Worm (Caenorhabditis elegans) whole organism, young adult: ENCODE measurements around the gene hrde-2.
A peak's percentile ranks its signal among the peaks of the same experiment; 100 is the strongest.

Experiments
- B0035.1 ChIP-seq: sonication (generic microtip); optimal IDR thresholded peaks from 2 replicates; lab custom pipeline; 2016; ENCODE audit warnings: missing genetic modification characterization, mild to moderate bottlenecking, missing compliant biosample characterization, missing genotype, missing genetic modification reagents
- B0336.3 ChIP-seq: fragments of 200-800 bp; sonication (Bioruptor generic); IDR thresholded peaks from 2 replicates; pipeline ENCODE4 v1.3.6; 2022; ENCODE audit warnings: missing genetic modification characterization, missing compliant biosample characterization
- C06A6.2 ChIP-seq: fragments of 200-800 bp; sonication (Bioruptor generic); conservative IDR thresholded peaks from 2 replicates; pipeline ENCODE4 v1.3.6; 2022; ENCODE audit warnings: missing genetic modification characterization, missing compliant biosample characterization
- D2030.7 ChIP-seq: fragments of 200-800 bp; sonication (Bioruptor generic); IDR thresholded peaks from 2 replicates; pipeline ENCODE4 v1.3.6; 2022; ENCODE audit warnings: missing genetic modification reagents, missing genetic modification characterization, missing compliant biosample characterization
- F22D6.2 ChIP-seq: sonication (generic microtip); optimal IDR thresholded peaks from 2 replicates; lab custom pipeline; 2016; ENCODE audit warnings: mild to moderate bottlenecking, missing genetic modification characterization, missing compliant biosample characterization
- F23B12.7 ChIP-seq: sonication (generic microtip); optimal IDR thresholded peaks from 2 replicates; lab custom pipeline; 2017; ENCODE audit warnings: missing genetic modification characterization, mild to moderate bottlenecking, missing compliant biosample characterization, antibody characterized with exemption, moderate library complexity; ENCODE audit not compliant: insufficient read depth
- F39B2.1 ChIP-seq: fragments of 200-800 bp; sonication (Bioruptor generic); IDR thresholded peaks from 2 replicates; pipeline ENCODE4 v1.3.6; 2022; ENCODE audit warnings: missing genetic modification reagents, missing genetic modification characterization, missing compliant biosample characterization
- F57A8.1 ChIP-seq: fragments of 200-800 bp; sonication (Bioruptor generic); optimal IDR thresholded peaks from 2 replicates; lab custom pipeline; 2018; ENCODE audit warnings: mild to moderate bottlenecking, missing genetic modification characterization, moderate library complexity, missing compliant biosample characterization
- F57C9.4 ChIP-seq: sonication (generic microtip); optimal IDR thresholded peaks from 2 replicates; lab custom pipeline; 2017; ENCODE audit warnings: mild to moderate bottlenecking, missing genetic modification characterization, missing compliant biosample characterization
- T07F8.4 ChIP-seq: sonication (generic microtip); optimal IDR thresholded peaks from 2 replicates; lab custom pipeline; 2016; ENCODE audit warnings: mild to moderate bottlenecking, missing genetic modification characterization, moderate library complexity, missing compliant biosample characterization
- Y79H2A.3 ChIP-seq: fragments of 200-800 bp; sonication (Bioruptor generic); conservative IDR thresholded peaks from 2 replicates; pipeline ENCODE4 v1.3.6; 2022; ENCODE audit warnings: missing genetic modification reagents, missing genetic modification characterization, missing compliant biosample characterization
- Y95B8A.8 ChIP-seq: fragments of 200-800 bp; sonication (Bioruptor generic); IDR thresholded peaks from 2 replicates; pipeline ENCODE4 v1.3.6; 2022; ENCODE audit warnings: missing genetic modification reagents, missing genetic modification characterization, missing compliant biosample characterization
- aptf-2 ChIP-seq: fragments of 200-800 bp; sonication (Bioruptor generic); conservative IDR thresholded peaks from 2 replicates; pipeline ENCODE4 v1.3.6; 2022; ENCODE audit warnings: missing genetic modification reagents, missing genetic modification characterization, missing compliant biosample characterization
- athp-1 ChIP-seq: sonication (generic microtip); optimal IDR thresholded peaks from 2 replicates; lab custom pipeline; 2017; ENCODE audit warnings: mild to moderate bottlenecking, missing genetic modification characterization, missing compliant biosample characterization
- attf-3 ChIP-seq: fragments of 200-800 bp; sonication (Bioruptor generic); conservative IDR thresholded peaks from 2 replicates; pipeline ENCODE4 v1.3.6; 2022; ENCODE audit warnings: missing genetic modification reagents, missing genetic modification characterization, missing compliant biosample characterization
- attf-6 ChIP-seq: fragments of 200-800 bp; sonication (Bioruptor generic); IDR thresholded peaks from 2 replicates; pipeline ENCODE4 v1.3.6; 2022; ENCODE audit warnings: missing genetic modification reagents, missing genetic modification characterization, missing compliant biosample characterization
- bed-1 ChIP-seq: fragments of 200-800 bp; sonication (Bioruptor generic); IDR thresholded peaks from 2 replicates; pipeline ENCODE4 v1.3.6; 2022; ENCODE audit warnings: missing genetic modification reagents, missing genetic modification characterization, missing compliant biosample characterization
- cebp-1 ChIP-seq, 2 experiments: fragments of 200-800 bp in 1 of 2; sonication (Bioruptor generic) in 1 of 2; sonication (generic microtip) in 1 of 2; IDR thresholded peaks in 1 of 2; optimal IDR thresholded peaks in 1 of 2; 2 replicates each; pipeline versions ENCODE4 v1.3.6 to Lab custom; 2017 to 2022; ENCODE audit warnings: missing compliant biosample characterization in 2 of 2, missing genetic modification characterization in 2 of 2, mild to moderate bottlenecking in 1 of 2, missing genetic modification reagents in 1 of 2, moderate library complexity in 1 of 2
- ceh-100 ChIP-seq: fragments of 200-800 bp; sonication (Bioruptor generic); IDR thresholded peaks from 2 replicates; pipeline ENCODE4 v1.3.6; 2022; ENCODE audit warnings: missing genetic modification reagents, missing genetic modification characterization, missing compliant biosample characterization
- chd-7 ChIP-seq: sonication (generic microtip); optimal IDR thresholded peaks from 2 replicates; lab custom pipeline; 2016; ENCODE audit warnings: mild to moderate bottlenecking, missing genetic modification characterization, moderate library complexity, missing compliant biosample characterization
- dox-1 ChIP-seq: fragments of 200-800 bp; sonication (Bioruptor generic); IDR thresholded peaks from 2 replicates; pipeline ENCODE4 v1.3.6; 2022; ENCODE audit warnings: missing genetic modification reagents, missing genetic modification characterization, missing compliant biosample characterization
- dpff-1 ChIP-seq: sonication (generic microtip); optimal IDR thresholded peaks from 2 replicates; lab custom pipeline; 2017; ENCODE audit warnings: mild to moderate bottlenecking, missing genetic modification characterization, missing compliant biosample characterization
- efl-1 ChIP-seq: fragments of 150-350 bp; optimal IDR thresholded peaks from 2 replicates; lab custom pipeline; 2014; ENCODE audit warnings: missing biosample characterization, missing genetic modification reagents, missing genetic modification characterization
- egrh-3 ChIP-seq: fragments of 200-800 bp; sonication (Bioruptor generic); IDR thresholded peaks from 2 replicates; pipeline ENCODE4 v1.3.6; 2022; ENCODE audit warnings: missing genetic modification reagents, missing genetic modification characterization, missing compliant biosample characterization
- ets-4 ChIP-seq: fragments of 200-800 bp; sonication (Bioruptor generic); optimal IDR thresholded peaks from 2 replicates; lab custom pipeline; 2018; ENCODE audit warnings: mild to moderate bottlenecking, missing genetic modification characterization, missing compliant biosample characterization
- fkh-3 ChIP-seq: sonication (generic microtip); optimal IDR thresholded peaks from 2 replicates; lab custom pipeline; 2016; ENCODE audit warnings: mild to moderate bottlenecking, missing genetic modification characterization, missing compliant biosample characterization
- him-1 ChIP-seq: sonication (generic microtip); optimal IDR thresholded peaks from 2 replicates; lab custom pipeline; 2016; ENCODE audit warnings: missing genotype, missing genetic modification reagents, missing genetic modification characterization, missing compliant biosample characterization
- hrde-1 ChIP-seq: sonication (generic microtip); optimal IDR thresholded peaks from 2 replicates; lab custom pipeline; 2016; ENCODE audit warnings: missing genetic modification characterization, mild to moderate bottlenecking, missing compliant biosample characterization, moderate library complexity, missing genotype, missing genetic modification reagents, borderline replicate concordance
- hsf-1 ChIP-seq: fragments of 200-800 bp; sonication (Bioruptor generic); IDR thresholded peaks from 2 replicates; pipeline ENCODE4 v1.3.6; 2022; ENCODE audit warnings: missing genetic modification reagents, missing genetic modification characterization, missing compliant biosample characterization
- lin-54 ChIP-seq: fragments of 200-800 bp; sonication (Bioruptor generic); optimal IDR thresholded peaks from 2 replicates; lab custom pipeline; 2018; ENCODE audit warnings: mild to moderate bottlenecking, missing genetic modification characterization, missing compliant biosample characterization
- lir-1 ChIP-seq: fragments of 200-800 bp; sonication (Bioruptor generic); conservative IDR thresholded peaks from 2 replicates; pipeline ENCODE4 v1.3.6; 2022; ENCODE audit warnings: missing genetic modification reagents, missing genetic modification characterization, missing compliant biosample characterization
- madf-10 ChIP-seq: sonication (generic microtip); optimal IDR thresholded peaks from 2 replicates; lab custom pipeline; 2016; ENCODE audit warnings: mild to moderate bottlenecking, missing genetic modification characterization, missing compliant biosample characterization
- madf-3 ChIP-seq: fragments of 200-800 bp; sonication (Bioruptor generic); IDR thresholded peaks from 2 replicates; pipeline ENCODE4 v1.3.6; 2022; ENCODE audit warnings: missing genetic modification reagents, missing genetic modification characterization, missing compliant biosample characterization
- madf-6 ChIP-seq: fragments of 200-800 bp; sonication (Bioruptor generic); IDR thresholded peaks from 2 replicates; pipeline ENCODE4 v1.3.6; 2022; ENCODE audit warnings: missing genetic modification reagents, missing genetic modification characterization, missing compliant biosample characterization
- mes-4 ChIP-seq: sonication (generic microtip); optimal IDR thresholded peaks from 2 replicates; lab custom pipeline; 2016; ENCODE audit warnings: missing genotype, missing genetic modification characterization, missing compliant biosample characterization
- nfya-2 ChIP-seq: fragments of 200-800 bp; sonication (Bioruptor generic); IDR thresholded peaks from 2 replicates; pipeline ENCODE4 v1.3.6; 2022; ENCODE audit warnings: missing genetic modification reagents, missing genetic modification characterization, missing compliant biosample characterization
- nfyb-1 ChIP-seq: fragments of 200-800 bp; sonication (Bioruptor generic); IDR thresholded peaks from 2 replicates; pipeline ENCODE4 v1.3.6; 2022; ENCODE audit warnings: missing genetic modification reagents, missing genetic modification characterization, missing compliant biosample characterization
- nhr-27 ChIP-seq: fragments of 200-800 bp; sonication (Bioruptor generic); optimal IDR thresholded peaks from 2 replicates; lab custom pipeline; 2018; ENCODE audit warnings: mild to moderate bottlenecking, missing genetic modification characterization, moderate library complexity, missing compliant biosample characterization
- nhr-80 ChIP-seq: sonication (generic microtip); optimal IDR thresholded peaks from 2 replicates; lab custom pipeline; 2016; ENCODE audit warnings: missing genetic modification characterization, missing compliant biosample characterization
- pha-4 ChIP-seq: fragments of 150-350 bp; sonication (generic microtip); optimal IDR thresholded peaks from 2 replicates; lab custom pipeline; 2014; ENCODE audit warnings: missing biosample characterization, missing genetic modification reagents, missing genetic modification characterization
- rec-8 ChIP-seq, 2 experiments: sonication (generic microtip); optimal IDR thresholded peaks; 2 replicates each; lab custom pipeline; 2016; ENCODE audit warnings: mild to moderate bottlenecking in 2 of 2, missing genetic modification characterization in 2 of 2, missing genetic modification reagents in 2 of 2, missing genotype in 2 of 2, missing biosample characterization in 1 of 2, missing compliant biosample characterization in 1 of 2, moderate library complexity in 1 of 2
- sdz-38 ChIP-seq: sonication (generic microtip); optimal IDR thresholded peaks from 2 replicates; lab custom pipeline; 2016; ENCODE audit warnings: missing genotype, missing genetic modification characterization, missing compliant biosample characterization
- sea-2 ChIP-seq: fragments of 200-800 bp; sonication (Bioruptor generic); IDR thresholded peaks from 2 replicates; pipeline ENCODE4 v1.3.6; 2022; ENCODE audit warnings: missing genetic modification characterization, missing compliant biosample characterization
- snpc-1.3 ChIP-seq: sonication (generic microtip); optimal IDR thresholded peaks from 2 replicates; lab custom pipeline; 2017; ENCODE audit warnings: missing genetic modification characterization, mild to moderate bottlenecking, missing compliant biosample characterization, antibody characterized with exemption, moderate library complexity, missing genotype, missing genetic modification reagents; ENCODE audit not compliant: insufficient read depth
- sptf-2 ChIP-seq: fragments of 200-800 bp; sonication (Bioruptor generic); optimal IDR thresholded peaks from 2 replicates; lab custom pipeline; 2018; ENCODE audit warnings: mild to moderate bottlenecking, missing genetic modification characterization, missing compliant biosample characterization
- zim-3 ChIP-seq: sonication (generic microtip); optimal IDR thresholded peaks from 2 replicates; lab custom pipeline; 2017; ENCODE audit warnings: mild to moderate bottlenecking, missing genetic modification characterization, moderate library complexity, missing compliant biosample characterization
- ztf-26 ChIP-seq: sonication (generic microtip); optimal IDR thresholded peaks from 2 replicates; lab custom pipeline; 2017; ENCODE audit warnings: missing genetic modification characterization, missing compliant biosample characterization
- ztf-28 ChIP-seq: fragments of 200-800 bp; sonication (Bioruptor generic); IDR thresholded peaks from 2 replicates; pipeline ENCODE4 v1.3.6; 2022; ENCODE audit warnings: missing genetic modification reagents, missing genetic modification characterization, missing compliant biosample characterization

Gene hrde-2

DNA sequence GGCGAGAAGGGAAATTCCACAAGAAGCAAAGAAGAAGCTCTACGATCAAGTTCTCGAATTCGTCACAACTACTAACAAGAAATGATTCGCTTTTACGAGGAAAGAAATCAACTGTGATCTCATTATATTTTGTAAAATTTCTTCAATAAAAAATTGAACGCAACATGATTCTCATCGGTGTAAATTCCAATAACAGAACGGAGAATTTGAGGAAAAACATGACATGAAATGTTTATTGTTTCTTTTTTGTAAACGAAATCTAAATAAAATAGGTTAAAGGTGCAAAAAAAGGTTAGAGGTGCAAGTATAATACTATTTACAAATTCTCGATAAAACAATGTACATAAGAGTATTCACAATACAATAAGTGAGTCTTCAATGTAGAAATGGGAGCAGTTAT, 13.4 kb upstream of the hrde-2 start (continued):
- TF ChIP-seq lir-1 (GFP tag; lab: Robert Waterston, UW) = no peak
- no peak for TF ChIP-seq nhr-27 (tag; lab: Kevin White, UChicago)
- no peak for TF ChIP-seq F57C9.4
- no peak; the same call in 1 of the 2 replicates for TF ChIP-seq dox-1
- peak; percentile 48; the same call in 1 of the 2 replicates for TF ChIP-seq madf-3 (GFP tag; lab: Robert Waterston, UW)
- no peak for TF ChIP-seq sptf-2 (GFP tag; lab: Kevin White, UChicago)
- TF ChIP-seq D2030.7 (GFP tag; lab: Robert Waterston, UW) = peak; percentile 42
- TF ChIP-seq athp-1 (tag; lab: Kevin White, UChicago) = peak; percentile 71
- TF ChIP-seq egrh-3 (GFP tag; lab: Robert Waterston, UW) = no peak
- TF ChIP-seq chd-7 = no peak
- TF ChIP-seq him-1 = no peak
- no peak for TF ChIP-seq attf-3 (GFP tag; lab: Robert Waterston, UW)
- peak; percentile 85 for TF ChIP-seq snpc-1.3 (tag; lab: Kevin White, UChicago)
- peak; percentile 6 for TF ChIP-seq efl-1
- no peak for TF ChIP-seq F22D6.2 (tag; lab: Kevin White, UChicago)
- peak; percentile 91 for TF ChIP-seq Y95B8A.8 (GFP tag; lab: Robert Waterston, UW)
- TF ChIP-seq lin-54 = peak; percentile 51
- no peak for TF ChIP-seq nhr-80
- no peak for TF ChIP-seq pha-4
- TF ChIP-seq F57A8.1 = no peak
- peak; percentile 84 for TF ChIP-seq B0336.3 (GFP tag; lab: Robert Waterston, UW)
- no peak for TF ChIP-seq B0035.1 (tag; lab: Kevin White, UChicago)
- no peak for TF ChIP-seq C06A6.2 (GFP tag; lab: Robert Waterston, UW)
- no peak for TF ChIP-seq F23B12.7 (tag; lab: Kevin White, UChicago)
- no peak for TF ChIP-seq zim-3 (tag; lab: Kevin White, UChicago)
- TF ChIP-seq ets-4 = no peak
- TF ChIP-seq attf-6 = peak; percentile 84
- peak; percentile 89 for TF ChIP-seq hrde-1 (tag; lab: Kevin White, UChicago)
- no peak for TF ChIP-seq T07F8.4
- no peak for TF ChIP-seq dpff-1 (tag; lab: Kevin White, UChicago)
- TF ChIP-seq bed-1 (GFP tag; lab: Robert Waterston, UW) = no peak
- TF ChIP-seq F39B2.1 (GFP tag; lab: Robert Waterston, UW) = 0 out of 2 replicates have a peak, but pooled peaks have one; percentile 43
- peak; percentile 56; the same call in 1 of the 2 replicates for TF ChIP-seq ceh-100 (GFP tag; lab: Robert Waterston, UW)
- TF ChIP-seq ztf-26 = no peak
- TF ChIP-seq fkh-3 (tag; lab: Kevin White, UChicago) = no peak
- no peak for TF ChIP-seq madf-10 (tag; lab: Kevin White, UChicago)
- no peak for TF ChIP-seq sea-2 (GFP tag; lab: Robert Waterston, UW)
- TF ChIP-seq Y79H2A.3 = peak; percentile 39; the same call in 1 of the 2 replicates
- peak; percentile 79 for TF ChIP-seq hsf-1 (GFP tag; lab: Robert Waterston, UW)
- TF ChIP-seq mes-4 (tag; lab: Kevin White, UChicago) = no peak
- TF ChIP-seq aptf-2 = no peak
- no peak for TF ChIP-seq rec-8 (tag; optimal IDR thresholded peaks at IDR 0.05; lab: Kevin White, UChicago)
- no peak for TF ChIP-seq nfya-2 (GFP tag; lab: Robert Waterston, UW)
- no peak for TF ChIP-seq nfyb-1 (GFP tag; lab: Robert Waterston, UW)
- TF ChIP-seq sdz-38 (tag; lab: Kevin White, UChicago) = no peak
- peak; percentile 76 for TF ChIP-seq madf-6 (GFP tag; lab: Robert Waterston, UW)
- no peak for TF ChIP-seq cebp-1 (GFP tag; IDR thresholded peaks at IDR 0.05; lab: Robert Waterston, UW)
- peak; percentile 21 for TF ChIP-seq cebp-1 (tag; optimal IDR thresholded peaks at IDR 0.05; lab: Kevin White, UChicago)
- no peak for TF ChIP-seq ztf-28 (GFP tag; lab: Robert Waterston, UW)
